Worm (Caenorhabditis elegans) whole organism, L3 larva: ENCODE measurements around the gene ZK945.7.

Source experiments
- ceh-28 ChIP-seq: fragments of 150-350 bp; optimal IDR thresholded peaks from 2 replicates; lab custom pipeline; 2014; ENCODE audit warnings: missing biosample characterization, missing genetic modification reagents, missing genetic modification characterization
- daf-12 ChIP-seq: fragments of 150-350 bp; optimal IDR thresholded peaks from 2 replicates; lab custom pipeline; 2014; ENCODE audit warnings: missing biosample characterization, missing genetic modification reagents, missing genetic modification characterization
- elt-1 ChIP-seq: fragments of 150-350 bp; optimal IDR thresholded peaks from 2 replicates; lab custom pipeline; 2014; ENCODE audit warnings: missing biosample characterization, missing genetic modification characterization
- mdl-1 ChIP-seq: fragments of 150-350 bp; optimal IDR thresholded peaks from 2 replicates; lab custom pipeline; 2014; ENCODE audit warnings: missing biosample characterization, missing genetic modification characterization
- mml-1 ChIP-seq: fragments of 150-350 bp; sonication (generic microtip); optimal IDR thresholded peaks from 3 replicates; lab custom pipeline; 2014; ENCODE audit warnings: missing biosample characterization, missing genetic modification characterization
- nfya-1 ChIP-seq: sonication (generic microtip); optimal IDR thresholded peaks from 2 replicates; lab custom pipeline; 2017; ENCODE audit warnings: missing genetic modification characterization, mild to moderate bottlenecking, missing compliant biosample characterization, antibody characterized with exemption, moderate library complexity; ENCODE audit not compliant: insufficient read depth
- nhr-11 ChIP-seq: fragments of 150-350 bp; optimal IDR thresholded peaks from 2 replicates; lab custom pipeline; 2014; ENCODE audit warnings: missing biosample characterization, missing genetic modification characterization
- pqm-1 ChIP-seq: fragments of 150-350 bp; optimal IDR thresholded peaks from 2 replicates; lab custom pipeline; 2017; ENCODE audit warnings: missing biosample characterization, missing genetic modification characterization, inconsistent platforms
- snpc-4 ChIP-seq: fragments of 150-350 bp; optimal IDR thresholded peaks from 2 replicates; lab custom pipeline; 2014; ENCODE audit warnings: missing biosample characterization, missing genetic modification characterization
- unc-39 ChIP-seq: sonication (generic microtip); optimal IDR thresholded peaks from 4 replicates; lab custom pipeline; 2017; ENCODE audit warnings: missing biosample characterization, missing genetic modification characterization
- ztf-4 ChIP-seq: fragments of 150-350 bp; optimal IDR thresholded peaks from 2 replicates; lab custom pipeline; 2014; ENCODE audit warnings: missing biosample characterization, missing genetic modification characterization

DNA sequence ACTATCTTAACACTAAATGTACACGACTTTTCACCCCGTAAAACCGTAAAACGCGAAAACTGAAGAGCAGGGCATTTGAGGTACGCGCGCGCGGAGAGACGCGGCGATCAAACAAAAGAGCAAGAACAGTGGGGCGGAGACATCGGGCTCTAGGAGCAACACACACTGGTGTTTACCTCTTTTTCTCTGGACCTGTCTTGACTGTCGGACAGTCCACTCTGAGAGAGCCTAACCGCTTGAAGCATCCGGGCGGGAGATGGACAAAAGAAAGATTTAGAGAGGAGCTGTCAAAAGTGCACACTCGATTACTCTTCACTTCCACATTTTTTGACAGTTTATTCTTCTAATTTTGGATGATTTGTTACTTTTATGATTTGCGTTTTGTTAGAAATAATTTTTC lies 28.5 kb upstream of the ZK945.7 start:
- TF ChIP-seq daf-12: no peak
- no peak for TF ChIP-seq pqm-1
- TF ChIP-seq ztf-4 (tag; lab: Kevin White, UChicago): no peak
- TF ChIP-seq snpc-4: no peak
- no peak for TF ChIP-seq nhr-11 (tag; lab: Kevin White, UChicago)
- TF ChIP-seq elt-1: no peak
- no peak for TF ChIP-seq unc-39 (tag; lab: Kevin White, UChicago)
- no peak for TF ChIP-seq nfya-1 (tag; lab: Kevin White, UChicago)
- TF ChIP-seq mml-1: no peak
- no peak for TF ChIP-seq ceh-28
- TF ChIP-seq mdl-1 (tag; lab: Kevin White, UChicago): no peak
